Worm (Caenorhabditis elegans) whole organism, L2 larva: ENCODE data around the gene cpsf-3.

Experiments used
- ama-1 ChIP-seq: fragments of 150-350 bp; optimal IDR thresholded peaks from 2 replicates; lab custom pipeline; 2018; ENCODE audit warnings: inconsistent platforms
- nhr-77 ChIP-seq: fragments of 150-350 bp; optimal IDR thresholded peaks from 2 replicates; lab custom pipeline; 2014; ENCODE audit warnings: missing biosample characterization, missing genetic modification characterization
- snpc-4 ChIP-seq: fragments of 150-350 bp; optimal IDR thresholded peaks from 2 replicates; lab custom pipeline; 2014; ENCODE audit warnings: missing biosample characterization, missing genetic modification characterization
- unc-62 ChIP-seq: fragments of 150-350 bp; optimal IDR thresholded peaks from 2 replicates; lab custom pipeline; 2014; ENCODE audit warnings: missing biosample characterization, missing genetic modification reagents, missing genetic modification characterization

ce11 chrIV:13241340-13241739 is 41.3 kb downstream of the cpsf-3 start:
- TF ChIP-seq unc-62 (GFP tag; lab: Kevin White, UChicago) (no peak), ama-1 (lab: Kevin White, UChicago) (no peak), nhr-77 (tag; lab: Kevin White, UChicago) (no peak), snpc-4 (tag; lab: Kevin White, UChicago) (no peak)
